Fruit fly (Drosophila melanogaster): Measurements from ENCODE around the gene CG9109.
A peak's percentile ranks its signal among the peaks of the same experiment; 100 is the strongest.

CG9109 gene

dm6 chr2L:6034344-6034743 lies at the start of gene CG9109:
Gene CG9109 (minus strand): TSS chr2L:6034423.
- no peak for TF ChIP-seq cyc (GFP tag; optimal IDR thresholded peaks at IDR 0.05)

- TF ChIP-seq CG31627 (GFP tag; optimal IDR thresholded peaks at IDR 0.05): no peak
- TF ChIP-seq CG16779 (tag; optimal IDR thresholded peaks at IDR 0.05): peak; percentile 39
- TF ChIP-seq Hr4 (GFP tag; optimal IDR thresholded peaks at IDR 0.05): no peak
- no peak for TF ChIP-seq CG6808 (GFP tag; optimal IDR thresholded peaks at IDR 0.05)
- TF ChIP-seq vri (GFP tag; optimal IDR thresholded peaks at IDR 0.05): peak; percentile 82
- peak; percentile 35 for TF ChIP-seq svp (GFP tag)
- peak; percentile 94 for TF ChIP-seq fkh (GFP tag; optimal IDR thresholded peaks at IDR 0.05)
- no peak for TF ChIP-seq CG3919 (GFP tag; optimal IDR thresholded peaks at IDR 0.05)
- TF ChIP-seq dsx (GFP tag; optimal IDR thresholded peaks at IDR 0.05; ENCODE audit: poor library complexity, severe bottlenecking): no peak
- peak; percentile 59 for TF ChIP-seq Eip78C (GFP tag)
- no peak for TF ChIP-seq CG34406 (GFP tag; optimal IDR thresholded peaks at IDR 0.05)
Measured at dm6 chr2L:6082936-6083627, 48.9 kb upstream of the CG9109 start.

- TF ChIP-seq CG6854 (GFP tag; optimal IDR thresholded peaks at IDR 0.05) (peak; percentile 13), vri (GFP tag; optimal IDR thresholded peaks at IDR 0.05) (peak; percentile 84), Eip78C (GFP tag) (peak; percentile 71), Blimp-1 (GFP tag; optimal IDR thresholded peaks at IDR 0.05) (peak; percentile 54), svp (GFP tag) (peak; percentile 68), CG8319 (GFP tag; optimal IDR thresholded peaks at IDR 0.05) (no peak), Sox14 (GFP tag; optimal IDR thresholded peaks at IDR 0.05) (peak; percentile 41), Met (GFP tag; optimal IDR thresholded peaks at IDR 0.05) (peak; percentile 90), CG11902 (GFP tag; optimal IDR thresholded peaks at IDR 0.05) (no peak), fkh (GFP tag; optimal IDR thresholded peaks at IDR 0.05) (no peak)
Measured at dm6 chr2L:6082157-6082645, 48.0 kb upstream of the CG9109 start, which contains the start of gene Kr-h1. Gene Kr-h1 (plus strand): TSS chr2L:6082603.

- TF ChIP-seq Eip93F (GFP tag; optimal IDR thresholded peaks at IDR 0.05) (peak; percentile 73), svp (GFP tag) (peak; percentile 93), CG4318 (GFP tag; optimal IDR thresholded peaks at IDR 0.05) (no peak), Hr38 (GFP tag; optimal IDR thresholded peaks at IDR 0.05) (no peak), Hr4 (GFP tag; optimal IDR thresholded peaks at IDR 0.05) (no peak), Met (GFP tag; optimal IDR thresholded peaks at IDR 0.05) (peak; percentile 100), esn (GFP tag; optimal IDR thresholded peaks at IDR 0.05) (no peak), CG16779 (tag; optimal IDR thresholded peaks at IDR 0.05) (no peak), CG32006 (GFP tag; optimal IDR thresholded peaks at IDR 0.05) (no peak), Ets21C (GFP tag; optimal IDR thresholded peaks at IDR 0.05) (no peak), fd85E (GFP tag; optimal IDR thresholded peaks at IDR 0.05) (no peak), Hr39 (GFP tag; optimal IDR thresholded peaks at IDR 0.05) (peak; percentile 4), lz (GFP tag; optimal IDR thresholded peaks at IDR 0.05) (no peak), CG7368 (GFP tag; optimal IDR thresholded peaks at IDR 0.05) (no peak), CG6854 (GFP tag; optimal IDR thresholded peaks at IDR 0.05) (peak; percentile 72), Eip78C (GFP tag) (peak; percentile 93), Eip75B (GFP tag; optimal IDR thresholded peaks at IDR 0.05) (no peak), CG3919 (GFP tag; optimal IDR thresholded peaks at IDR 0.05) (no peak), salr (GFP tag; optimal IDR thresholded peaks at IDR 0.05) (no peak), ss (GFP tag; optimal IDR thresholded peaks at IDR 0.05) (peak; percentile 54 to 73), achi (GFP tag; optimal IDR thresholded peaks at IDR 0.05) (no peak), Sox102F (GFP tag; optimal IDR thresholded peaks at IDR 0.05) (no peak), Sox15 (GFP tag; optimal IDR thresholded peaks at IDR 0.05) (no peak), CG11294 (GFP tag; IDR thresholded peaks at IDR 0.05) (no peak), pdm3 (GFP tag; optimal IDR thresholded peaks at IDR 0.05) (no peak), Blimp-1 (GFP tag; optimal IDR thresholded peaks at IDR 0.05) (peak; percentile 42), CG11902 (GFP tag; optimal IDR thresholded peaks at IDR 0.05) (no peak), CG6163 (GFP tag; IDR thresholded peaks at IDR 0.05) (peak; percentile 29; the same call in 1 of the 3 replicates), CG8119 (GFP tag; IDR thresholded peaks at IDR 0.05) (no peak), CG6808 (GFP tag; optimal IDR thresholded peaks at IDR 0.05) (no peak), CG31627 (GFP tag; optimal IDR thresholded peaks at IDR 0.05) (no peak), net (GFP tag; optimal IDR thresholded peaks at IDR 0.05) (no peak), fkh (GFP tag; optimal IDR thresholded peaks at IDR 0.05) (no peak), Sox14 (GFP tag; optimal IDR thresholded peaks at IDR 0.05) (no peak)
Measured at dm6 chr2L:6081134-6081832, 47.1 kb upstream of the CG9109 start.

Measured in whole organism, prepupa.